In genomic region chrX:12507589-12507988, dm6 we compare ENCODE assay signal across 4 fruit fly cellular contexts.
TF ChIP-seq lines count a peak whose summit lies in the region.

No protein-coding gene starts in this region.

- TF ChIP-seq CTCF in whole organism, embryonic (GFP tag; optimal IDR thresholded peaks at IDR 0.05; lab: Kevin White, UChicago): no peak

TF ChIP-seq in whole organism, embryonic, 481 proteins besides CTCF, POLR2A, EP300 and RAD21 (continues in another document):
- TF ChIP-seq CG4730 (GFP tag; IDR thresholded peaks at IDR 0.05; lab: Robert Waterston, UW) (peak; percentile 17; the same call in 1 of the 2 replicates), CG1233 (GFP tag; optimal IDR thresholded peaks at IDR 0.05; lab: Kevin White, UChicago) (no peak), sna (GFP tag; IDR thresholded peaks at IDR 0.05; lab: Robert Waterston, UW; ENCODE audit: partially characterized antibody) (no peak), CG18476 (GFP tag; optimal IDR thresholded peaks at IDR 0.05; lab: Kevin White, UChicago) (no peak), mam (GFP tag; optimal IDR thresholded peaks at IDR 0.05; lab: Kevin White, UChicago) (no peak), CG1603 (tag; optimal IDR thresholded peaks at IDR 0.05; lab: Kevin White, UChicago) (peak; percentile 25), ttk (GFP tag; IDR thresholded peaks at IDR 0.05; lab: Robert Waterston, UW) (0 out of 2 replicates have a peak, but pooled peaks have one; percentile 22), CG15696 (tag; optimal IDR thresholded peaks at IDR 0.05; lab: Kevin White, UChicago) (no peak), seq (GFP tag; IDR thresholded peaks at IDR 0.05; lab: Robert Waterston, UW) (no peak), PHDP (tag; optimal IDR thresholded peaks at IDR 0.05; lab: Kevin White, UChicago) (no peak), pan (optimal IDR thresholded peaks at IDR 0.05; lab: Kevin White, UChicago) (no peak), pan (GFP tag; optimal IDR thresholded peaks at IDR 0.05 in 1 of 2, IDR thresholded peaks at IDR 0.05 in 1 of 2) (peak in 1 of 2 experiments; percentile 44), gem (tag; optimal IDR thresholded peaks at IDR 0.05; lab: Kevin White, UChicago) (peak; percentile 12), sc (optimal IDR thresholded peaks at IDR 0.05; lab: Kevin White, UChicago) (no peak), sc (GFP tag; optimal IDR thresholded peaks at IDR 0.05; lab: Kevin White, UChicago) (no peak), CG6689 (GFP tag; IDR thresholded peaks at IDR 0.05; lab: Robert Waterston, UW) (peak; percentile 45; the same call in 1 of the 2 replicates), Hr39 (optimal IDR thresholded peaks at IDR 0.05; lab: Kevin White, UChicago) (no peak), CG14050 (GFP tag; IDR thresholded peaks at IDR 0.05; lab: Robert Waterston, UW) (no peak), Drgx (GFP tag; IDR thresholded peaks at IDR 0.05; lab: Robert Waterston, UW) (peak; percentile 65), B-H1 (GFP tag; IDR thresholded peaks at IDR 0.05; lab: Robert Waterston, UW) (no peak), CG32772 (GFP tag; IDR thresholded peaks at IDR 0.05; lab: Robert Waterston, UW) (peak; percentile 24; the same call in 1 of the 2 replicates)

TF ChIP-seq in whole organism, prepupa, 60 proteins besides CTCF, POLR2A, EP300 and RAD21 (continues in another document):
- TF ChIP-seq vri (GFP tag; optimal IDR thresholded peaks at IDR 0.05; lab: Kevin White, UChicago): peak; percentile 2
- peak; percentile 75 for TF ChIP-seq CG15336 (GFP tag; IDR thresholded peaks at IDR 0.05; lab: Robert Waterston, UW)
- no peak for TF ChIP-seq dac (GFP tag; optimal IDR thresholded peaks at IDR 0.05; lab: Kevin White, UChicago)
- TF ChIP-seq net (GFP tag; optimal IDR thresholded peaks at IDR 0.05; lab: Kevin White, UChicago): peak; percentile 38
- peak; percentile 52 for TF ChIP-seq Met (GFP tag; optimal IDR thresholded peaks at IDR 0.05; lab: Kevin White, UChicago)
- TF ChIP-seq CG34406 (GFP tag; optimal IDR thresholded peaks at IDR 0.05; lab: Kevin White, UChicago): peak; percentile 34
- TF ChIP-seq Blimp-1 (GFP tag; optimal IDR thresholded peaks at IDR 0.05; lab: Kevin White, UChicago): peak; percentile 9
- peak; percentile 29 for TF ChIP-seq Hr39 (GFP tag; optimal IDR thresholded peaks at IDR 0.05; lab: Kevin White, UChicago)
- TF ChIP-seq Ets21C (GFP tag; optimal IDR thresholded peaks at IDR 0.05; lab: Kevin White, UChicago): no peak
- TF ChIP-seq topi (GFP tag; optimal IDR thresholded peaks at IDR 0.05; lab: Kevin White, UChicago): peak; percentile 70
- peak; percentile 45 for TF ChIP-seq Sox14 (GFP tag; optimal IDR thresholded peaks at IDR 0.05; lab: Kevin White, UChicago)
- peak; percentile 51 for TF ChIP-seq cyc (GFP tag; optimal IDR thresholded peaks at IDR 0.05; lab: Kevin White, UChicago)
- no peak for TF ChIP-seq CG11762 (GFP tag; optimal IDR thresholded peaks at IDR 0.05; lab: Kevin White, UChicago; ENCODE audit: insufficient read depth)
- TF ChIP-seq CG11902 (GFP tag; optimal IDR thresholded peaks at IDR 0.05; lab: Kevin White, UChicago): no peak
- no peak for TF ChIP-seq Eip93F (GFP tag; optimal IDR thresholded peaks at IDR 0.05; lab: Kevin White, UChicago)
- peak; percentile 55 for TF ChIP-seq CG6792 (GFP tag; optimal IDR thresholded peaks at IDR 0.05; lab: Kevin White, UChicago)
- TF ChIP-seq lz (GFP tag; optimal IDR thresholded peaks at IDR 0.05; lab: Kevin White, UChicago): peak; percentile 72
- peak; percentile 58 for TF ChIP-seq CG6808 (GFP tag; optimal IDR thresholded peaks at IDR 0.05; lab: Kevin White, UChicago)
- TF ChIP-seq CG11294 (GFP tag; IDR thresholded peaks at IDR 0.05; lab: Robert Waterston, UW): no peak
- TF ChIP-seq Eip78C (GFP tag; lab: Kevin White, UChicago): peak; percentile 91
- TF ChIP-seq esn (GFP tag; optimal IDR thresholded peaks at IDR 0.05; lab: Kevin White, UChicago): peak; percentile 71
- peak; percentile 73 for TF ChIP-seq Ets96B (tag; optimal IDR thresholded peaks at IDR 0.05; lab: Kevin White, UChicago)
- TF ChIP-seq Gug (GFP tag; IDR thresholded peaks at IDR 0.05; lab: Robert Waterston, UW): peak; percentile 62
- peak; percentile 58 for TF ChIP-seq CG3919 (GFP tag; optimal IDR thresholded peaks at IDR 0.05; lab: Kevin White, UChicago)

TF ChIP-seq in whole organism, pupa, 21 proteins besides CTCF, POLR2A, EP300 and RAD21:
- TF ChIP-seq fd96Ca (GFP tag; IDR thresholded peaks at IDR 0.05; lab: Robert Waterston, UW) (0 out of 3 replicates have a peak, but pooled peaks have one; percentile 31), CG8159 (tag; optimal IDR thresholded peaks at IDR 0.05; lab: Kevin White, UChicago) (peak; percentile 69), CG15710 (tag; optimal IDR thresholded peaks at IDR 0.05; lab: Kevin White, UChicago) (peak; percentile 61), Pif1A (GFP tag; optimal IDR thresholded peaks at IDR 0.05; lab: Kevin White, UChicago) (peak; percentile 66), CG34367 (tag; optimal IDR thresholded peaks at IDR 0.05; lab: Kevin White, UChicago) (peak; percentile 37), gl (tag; optimal IDR thresholded peaks at IDR 0.05; lab: Kevin White, UChicago) (no peak), Pif1B (GFP tag; optimal IDR thresholded peaks at IDR 0.05; lab: Kevin White, UChicago) (peak; percentile 26), Snoo (tag; optimal IDR thresholded peaks at IDR 0.05; lab: Kevin White, UChicago) (peak; percentile 28), CG9948 (tag; optimal IDR thresholded peaks at IDR 0.05; lab: Kevin White, UChicago) (peak; percentile 68), CG10348 (GFP tag; IDR thresholded peaks at IDR 0.05; lab: Robert Waterston, UW) (no peak), CG13204 (GFP tag; optimal IDR thresholded peaks at IDR 0.05; lab: Kevin White, UChicago) (no peak), D1 (tag; optimal IDR thresholded peaks at IDR 0.05; lab: Kevin White, UChicago) (no peak), CG17806 (tag; optimal IDR thresholded peaks at IDR 0.05; lab: Kevin White, UChicago) (peak; percentile 65), CG12605 (GFP tag; IDR thresholded peaks at IDR 0.05; lab: Robert Waterston, UW) (peak; percentile 44; the same call in 1 of the 2 replicates), EcR (GFP tag; optimal IDR thresholded peaks at IDR 0.05; lab: Kevin White, UChicago) (no peak), CG32121 (GFP tag; IDR thresholded peaks at IDR 0.05; lab: Robert Waterston, UW) (peak; percentile 36; the same call in 1 of the 2 replicates), Ets98B (GFP tag; IDR thresholded peaks at IDR 0.05; lab: Robert Waterston, UW) (peak; percentile 25; the same call in 1 of the 2 replicates), rn (GFP tag; IDR thresholded peaks at IDR 0.05; lab: Robert Waterston, UW) (no peak), CG8301 (tag; optimal IDR thresholded peaks at IDR 0.05; lab: Kevin White, UChicago) (peak; percentile 65), CG14655 (GFP tag; optimal IDR thresholded peaks at IDR 0.05; lab: Kevin White, UChicago) (peak; percentile 74), CG4496 (GFP tag; IDR thresholded peaks at IDR 0.05; lab: Robert Waterston, UW) (peak; percentile 69)

TF ChIP-seq in whole organism, wandering third instar larva, 38 proteins besides CTCF, POLR2A, EP300 and RAD21:
- TF ChIP-seq Jra (GFP tag; optimal IDR thresholded peaks at IDR 0.05; lab: Kevin White, UChicago) (no peak), foxo (GFP tag; optimal IDR thresholded peaks at IDR 0.05; lab: Kevin White, UChicago) (peak in 1 of 2 experiments; percentile 77), tai (GFP tag; optimal IDR thresholded peaks at IDR 0.05; lab: Kevin White, UChicago) (no peak), fru (GFP tag; optimal IDR thresholded peaks at IDR 0.05; lab: Kevin White, UChicago) (peak; percentile 73), ey (GFP tag; optimal IDR thresholded peaks at IDR 0.05; lab: Kevin White, UChicago) (no peak), GATAd (GFP tag; optimal IDR thresholded peaks at IDR 0.05; lab: Kevin White, UChicago) (no peak), h (GFP tag; optimal IDR thresholded peaks at IDR 0.05; lab: Kevin White, UChicago) (peak; percentile 33), psq (GFP tag; optimal IDR thresholded peaks at IDR 0.05; lab: Kevin White, UChicago) (peak; percentile 37), br (GFP tag; optimal IDR thresholded peaks at IDR 0.05; lab: Kevin White, UChicago) (peak; percentile 3), CrebA (GFP tag; optimal IDR thresholded peaks at IDR 0.05; lab: Kevin White, UChicago; ENCODE audit: borderline replicate concordance) (no peak), Hnf4 (GFP tag; optimal IDR thresholded peaks at IDR 0.05; lab: Kevin White, UChicago) (no peak), sv (GFP tag; optimal IDR thresholded peaks at IDR 0.05; lab: Kevin White, UChicago) (no peak), sage (GFP tag; optimal IDR thresholded peaks at IDR 0.05; lab: Kevin White, UChicago) (no peak), lola (GFP tag; optimal IDR thresholded peaks at IDR 0.05; lab: Kevin White, UChicago) (no peak), Abd-B (GFP tag; optimal IDR thresholded peaks at IDR 0.05; lab: Kevin White, UChicago) (no peak), Sp1 (GFP tag; optimal IDR thresholded peaks at IDR 0.05; lab: Kevin White, UChicago) (peak; percentile 70), rgr (GFP tag; optimal IDR thresholded peaks at IDR 0.05; lab: Kevin White, UChicago) (peak; percentile 44), woc (GFP tag; optimal IDR thresholded peaks at IDR 0.05; lab: Kevin White, UChicago) (no peak), Rel (GFP tag; optimal IDR thresholded peaks at IDR 0.05; lab: Kevin White, UChicago) (no peak), Rel (tag; optimal IDR thresholded peaks at IDR 0.05; lab: Kevin White, UChicago) (no peak), Vsx2 (GFP tag; optimal IDR thresholded peaks at IDR 0.05; lab: Kevin White, UChicago; ENCODE audit: partially characterized antibody) (no peak), Myc (optimal IDR thresholded peaks at IDR 0.05; lab: Kevin White, UChicago) (no peak), pan (optimal IDR thresholded peaks at IDR 0.05; lab: Kevin White, UChicago) (no peak), CG32264 (GFP tag; optimal IDR thresholded peaks at IDR 0.05; lab: Kevin White, UChicago) (no peak), Mio (GFP tag; optimal IDR thresholded peaks at IDR 0.05; lab: Kevin White, UChicago) (no peak), OdsH (GFP tag; optimal IDR thresholded peaks at IDR 0.05; lab: Kevin White, UChicago) (no peak), HLH106 (tag; optimal IDR thresholded peaks at IDR 0.05; lab: Kevin White, UChicago) (peak; percentile 75)

Comparison
In these comparisons a context has a peak if more than half of its experiments do, and no peak if none do; other contexts are left out.
1. Of the 7 proteins assayed by ChIP-seq in both whole organism, embryonic and whole organism, prepupa: peak only in whole organism, embryonic: none; only in whole organism, prepupa: Blimp-1, Gug, Hr39, Lpt and Sox102F; in both: none; in neither: 2.